Worm (Caenorhabditis elegans) whole organism, late embryonic: ENCODE data around the gene R04B5.11.

Experiments used
- C08G9.2 ChIP-seq: sonication (generic microtip); optimal IDR thresholded peaks from 2 replicates; lab custom pipeline; 2016; ENCODE audit warnings: mild to moderate bottlenecking, missing genetic modification characterization, moderate library complexity, missing compliant biosample characterization
- C38D4.7 ChIP-seq: fragments of 200-800 bp; sonication (Bioruptor generic); optimal IDR thresholded peaks from 2 replicates; lab custom pipeline; 2018; ENCODE audit warnings: mild to moderate bottlenecking, missing genetic modification characterization, moderate library complexity, missing compliant biosample characterization
- K02D7.2 ChIP-seq: sonication (generic microtip); optimal IDR thresholded peaks from 2 replicates; lab custom pipeline; 2017; ENCODE audit warnings: mild to moderate bottlenecking, missing genetic modification characterization, missing compliant biosample characterization
- T23F11.4 ChIP-seq: fragments of 200-800 bp; sonication (Bioruptor generic); optimal IDR thresholded peaks from 2 replicates; lab custom pipeline; 2018; ENCODE audit warnings: mild to moderate bottlenecking, missing genetic modification characterization, missing compliant biosample characterization
- Y22D7AL.16 ChIP-seq: sonication (generic microtip); optimal IDR thresholded peaks from 2 replicates; lab custom pipeline; 2016; ENCODE audit warnings: missing genetic modification characterization, missing compliant biosample characterization
- ama-1 ChIP-seq: fragments of 150-350 bp; optimal IDR thresholded peaks from 2 replicates; lab custom pipeline; 2014
- ceh-18 ChIP-seq: sonication (generic microtip); optimal IDR thresholded peaks from 2 replicates; lab custom pipeline; 2016; ENCODE audit warnings: missing genetic modification characterization, missing compliant biosample characterization
- ceh-19 ChIP-seq: fragments of 200-800 bp; sonication (Bioruptor generic); optimal IDR thresholded peaks from 2 replicates; lab custom pipeline; 2018; ENCODE audit warnings: mild to moderate bottlenecking, missing genetic modification characterization, missing compliant biosample characterization
- ceh-2 ChIP-seq: sonication (generic microtip); optimal IDR thresholded peaks from 2 replicates; lab custom pipeline; 2016; ENCODE audit warnings: missing genotype, missing genetic modification characterization, missing compliant biosample characterization
- ceh-22 ChIP-seq: sonication (generic microtip); optimal IDR thresholded peaks from 2 replicates; lab custom pipeline; 2017; ENCODE audit warnings: missing biosample characterization, missing genetic modification characterization
- ceh-30 ChIP-seq: fragments of 150-350 bp; optimal IDR thresholded peaks from 2 replicates; lab custom pipeline; 2014; ENCODE audit warnings: missing biosample characterization, missing genetic modification characterization
- ceh-31 ChIP-seq: sonication (generic microtip); optimal IDR thresholded peaks from 2 replicates; lab custom pipeline; 2016; ENCODE audit warnings: missing genetic modification characterization, missing compliant biosample characterization
- ceh-34 ChIP-seq: sonication (generic microtip); optimal IDR thresholded peaks from 2 replicates; lab custom pipeline; 2016; ENCODE audit warnings: mild to moderate bottlenecking, missing genetic modification characterization, missing compliant biosample characterization
- ceh-6 ChIP-seq: fragments of 200-800 bp; sonication (Bioruptor generic); optimal IDR thresholded peaks from 2 replicates; lab custom pipeline; 2018; ENCODE audit warnings: mild to moderate bottlenecking, missing genetic modification characterization, missing compliant biosample characterization
- dmd-4 ChIP-seq: sonication (generic microtip); optimal IDR thresholded peaks from 2 replicates; lab custom pipeline; 2016; ENCODE audit warnings: borderline replicate concordance, missing genetic modification characterization, missing compliant biosample characterization
- dve-1 ChIP-seq: sonication (generic microtip); optimal IDR thresholded peaks from 2 replicates; lab custom pipeline; 2017; ENCODE audit warnings: antibody characterized with exemption, mild to moderate bottlenecking, missing genetic modification characterization, missing compliant biosample characterization
- ets-4 ChIP-seq: sonication (generic microtip); optimal IDR thresholded peaks from 2 replicates; lab custom pipeline; 2016; ENCODE audit warnings: missing genetic modification characterization, missing compliant biosample characterization
- eyg-1 ChIP-seq: sonication (generic microtip); optimal IDR thresholded peaks from 2 replicates; lab custom pipeline; 2016; ENCODE audit warnings: missing genotype, missing genetic modification characterization, missing compliant biosample characterization
- fax-1 ChIP-seq: sonication (generic microtip); optimal IDR thresholded peaks from 2 replicates; lab custom pipeline; 2016; ENCODE audit warnings: missing genotype, missing genetic modification characterization, missing compliant biosample characterization
- fkh-10 ChIP-seq: fragments of 150-350 bp; optimal IDR thresholded peaks from 2 replicates; lab custom pipeline; 2014; ENCODE audit warnings: missing biosample characterization, missing genetic modification reagents, missing genetic modification characterization
- fkh-6 ChIP-seq: sonication (generic microtip); optimal IDR thresholded peaks from 2 replicates; lab custom pipeline; 2016; ENCODE audit warnings: missing genetic modification characterization, missing compliant biosample characterization
- hlh-13 ChIP-seq: fragments of 200-800 bp; sonication (Bioruptor generic); optimal IDR thresholded peaks from 2 replicates; lab custom pipeline; 2018; ENCODE audit warnings: mild to moderate bottlenecking, missing genetic modification characterization, missing compliant biosample characterization
- hlh-15 ChIP-seq: sonication (generic microtip); optimal IDR thresholded peaks from 2 replicates; lab custom pipeline; 2016; ENCODE audit warnings: missing genetic modification characterization, missing compliant biosample characterization
- lim-6 ChIP-seq: sonication (generic microtip); optimal IDR thresholded peaks from 2 replicates; lab custom pipeline; 2016; ENCODE audit warnings: missing genetic modification characterization, missing compliant biosample characterization
- mec-3 ChIP-seq: sonication (generic microtip); optimal IDR thresholded peaks from 2 replicates; lab custom pipeline; 2016; ENCODE audit warnings: borderline replicate concordance, missing genetic modification characterization, missing compliant biosample characterization
- nfya-1 ChIP-seq: sonication (generic microtip); optimal IDR thresholded peaks from 2 replicates; lab custom pipeline; 2017; ENCODE audit warnings: missing genetic modification characterization, mild to moderate bottlenecking, missing compliant biosample characterization, antibody characterized with exemption, moderate library complexity
- odd-2 ChIP-seq: sonication (generic microtip); optimal IDR thresholded peaks from 2 replicates; lab custom pipeline; 2017; ENCODE audit warnings: antibody characterized with exemption, mild to moderate bottlenecking, missing genetic modification characterization, missing compliant biosample characterization
- pat-9 ChIP-seq: fragments of 200-800 bp; sonication (Bioruptor generic); optimal IDR thresholded peaks from 2 replicates; lab custom pipeline; 2018; ENCODE audit warnings: mild to moderate bottlenecking, missing genetic modification characterization, moderate library complexity, missing compliant biosample characterization
- pax-1 ChIP-seq: fragments of 150-350 bp; optimal IDR thresholded peaks from 2 replicates; lab custom pipeline; 2014; ENCODE audit warnings: missing biosample characterization, missing genetic modification characterization
- pqm-1 ChIP-seq: sonication (generic microtip); optimal IDR thresholded peaks from 2 replicates; lab custom pipeline; 2016; ENCODE audit warnings: missing genetic modification characterization, missing compliant biosample characterization
- sdc-2 ChIP-seq: sonication (generic microtip); optimal IDR thresholded peaks from 2 replicates; lab custom pipeline; 2016; ENCODE audit warnings: missing genotype, missing genetic modification characterization, missing compliant biosample characterization
- sox-2 ChIP-seq: fragments of 200-800 bp; sonication (Bioruptor generic); IDR thresholded peaks from 2 replicates; pipeline ENCODE4 v1.3.6; 2022; ENCODE audit warnings: missing genetic modification reagents, missing genetic modification characterization, missing compliant biosample characterization
- unc-42 ChIP-seq: sonication (generic microtip); optimal IDR thresholded peaks from 2 replicates; lab custom pipeline; 2016; ENCODE audit warnings: missing genotype, missing genetic modification characterization, missing compliant biosample characterization

R04B5.11 gene

ce11 chrV:10065679-10066078 is 25.4 kb downstream of the R04B5.11 start:
- no peak for TF ChIP-seq eyg-1 (tag; lab: Kevin White, UChicago)
- TF ChIP-seq ceh-18 (tag; lab: Kevin White, UChicago) = no peak
- no peak for TF ChIP-seq fax-1
- no peak for TF ChIP-seq ceh-34 (tag; lab: Kevin White, UChicago)
- TF ChIP-seq ets-4 (tag; lab: Kevin White, UChicago) = no peak
- no peak for TF ChIP-seq T23F11.4
- TF ChIP-seq ceh-22 (tag; lab: Kevin White, UChicago) = no peak
- no peak for TF ChIP-seq ceh-31
- no peak for TF ChIP-seq unc-42 (tag; lab: Kevin White, UChicago)
- no peak for TF ChIP-seq mec-3 (tag; lab: Kevin White, UChicago)
- no peak for TF ChIP-seq ceh-6
- TF ChIP-seq hlh-13 = no peak
- TF ChIP-seq nfya-1 (tag; lab: Kevin White, UChicago) = no peak
- no peak for TF ChIP-seq C08G9.2 (tag; lab: Kevin White, UChicago)
- no peak for TF ChIP-seq ceh-19 (GFP tag; lab: Kevin White, UChicago)
- TF ChIP-seq ama-1 (lab: Kevin White, UChicago) = no peak

- TF ChIP-seq fkh-6 (tag; lab: Kevin White, UChicago) (no peak), fkh-10 (GFP tag; lab: Kevin White, UChicago) (no peak), ets-4 (tag; lab: Kevin White, UChicago) (no peak), K02D7.2 (tag; lab: Kevin White, UChicago) (no peak), odd-2 (tag; lab: Kevin White, UChicago) (no peak), sox-2 (no peak), ceh-22 (tag; lab: Kevin White, UChicago) (no peak), dve-1 (no peak), ceh-6 (no peak)
These were observed 26.8 kb downstream of the R04B5.11 start, which contains the start of gene fipr-13 for ce11 chrV:10064221-10064620. Gene fipr-13 (plus strand): TSS chrV:10064521.

DNA sequence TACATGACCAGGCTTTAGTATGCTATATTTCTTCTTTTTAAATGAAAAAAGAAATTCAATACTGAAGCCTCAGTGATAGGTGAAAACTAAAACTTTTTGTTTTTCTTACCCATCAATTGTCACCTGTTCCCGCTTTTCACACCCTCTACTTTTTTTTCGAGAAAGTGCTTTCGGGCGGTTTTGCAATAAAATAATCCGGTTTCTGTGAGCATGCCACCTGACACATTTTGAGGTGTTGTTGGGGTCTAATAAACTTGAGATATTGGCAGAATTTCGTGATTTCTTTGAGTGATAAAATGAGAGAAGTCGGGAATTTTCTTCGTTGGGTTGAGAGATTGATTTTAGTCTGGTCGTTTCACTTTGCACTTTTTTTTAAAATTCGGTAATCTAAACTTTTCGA is 31.0 kb downstream of the R04B5.11 start:
- TF ChIP-seq hlh-13 (no peak), pqm-1 (tag; lab: Kevin White, UChicago) (no peak), pat-9 (no peak), mec-3 (tag; lab: Kevin White, UChicago) (no peak), Y22D7AL.16 (tag; lab: Kevin White, UChicago) (no peak), C38D4.7 (no peak), ceh-2 (tag; lab: Kevin White, UChicago) (no peak), sdc-2 (tag; lab: Kevin White, UChicago) (no peak), sox-2 (no peak), K02D7.2 (tag; lab: Kevin White, UChicago) (no peak), T23F11.4 (no peak), ceh-6 (no peak)

DNA sequence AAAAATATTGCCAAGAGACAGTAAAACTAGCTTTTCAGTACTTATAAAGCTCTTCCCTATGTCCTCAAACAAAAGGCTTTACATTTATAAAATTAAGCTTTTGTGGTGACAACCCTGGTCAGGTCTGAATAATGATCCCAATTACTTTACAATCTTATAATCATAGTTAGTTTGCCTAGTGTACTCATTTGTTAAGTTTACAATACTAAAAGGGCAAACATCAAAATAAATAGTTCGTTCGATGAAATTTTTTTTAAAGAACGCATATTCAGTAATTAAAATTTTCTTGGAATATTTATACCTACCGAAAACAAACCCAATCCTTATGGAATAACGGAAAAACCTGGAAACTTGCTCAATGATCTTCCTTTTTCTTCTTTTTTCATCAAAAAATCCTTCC is 32.3 kb downstream of the R04B5.11 start:
- no peak for TF ChIP-seq ceh-34 (tag; lab: Kevin White, UChicago)
- no peak for TF ChIP-seq hlh-15 (tag; lab: Kevin White, UChicago)
- no peak for TF ChIP-seq pax-1
- TF ChIP-seq dve-1 = no peak
- TF ChIP-seq fax-1 = no peak
- TF ChIP-seq, all 69 proteins: peak for 0

- TF ChIP-seq ceh-30 (tag; lab: Kevin White, UChicago) (peak; percentile 36), unc-42 (tag; lab: Kevin White, UChicago) (peak; percentile 70), dmd-4 (no peak)
These were observed 36.2 kb downstream of the R04B5.11 start, which contains the start of gene yif-1 for ce11 chrV:10054872-10055271. Gene yif-1 (minus strand): TSS chrV:10054913.

- TF ChIP-seq fkh-6 (tag; lab: Kevin White, UChicago) (no peak), ceh-31 (no peak), lim-6 (tag; lab: Kevin White, UChicago) (no peak)
These were observed 39.2 kb downstream of the R04B5.11 start, which contains the start of gene str-118 for ce11 chrV:10051855-10052254. Gene str-118 (plus strand): TSS chrV:10052155.
